Fruit fly (Drosophila melanogaster) whole organism, embryonic: Measurements from ENCODE around the gene Rab9D.

ENCODE experiments used
- Asciz ChIP-seq: fragments of 200-800 bp; sonication (Bioruptor generic); optimal IDR thresholded peaks from 2 replicates; lab custom pipeline; 2017; ENCODE audit warnings: missing biosample characterization, mild to moderate bottlenecking, missing genetic modification characterization, missing genetic modification reagents
- Bdp1 ChIP-seq: fragments of 200-800 bp; sonication (Bioruptor generic); optimal IDR thresholded peaks from 3 replicates; lab custom pipeline; 2016; ENCODE audit warnings: missing biosample characterization, missing genetic modification characterization
- Blimp-1 ChIP-seq: fragments of 200-800 bp; sonication (Bioruptor generic); optimal IDR thresholded peaks from 3 replicates; lab custom pipeline; 2018; ENCODE audit warnings: missing biosample characterization, missing genetic modification characterization, mild to moderate bottlenecking, moderate library complexity, missing genetic modification reagents
- CG10209 ChIP-seq: fragments of 200-800 bp; sonication (Bioruptor generic); optimal IDR thresholded peaks from 3 replicates; lab custom pipeline; 2017; ENCODE audit warnings: missing biosample characterization, mild to moderate bottlenecking, missing genetic modification characterization, missing genetic modification reagents
- CG13287 ChIP-seq: fragments of 200-800 bp; sonication (Bioruptor generic); IDR thresholded peaks from 2 replicates; pipeline ENCODE4 v1.3.6; 2022; ENCODE audit warnings: missing biosample characterization, missing genetic modification characterization; ENCODE audit not compliant: partially characterized antibody
- CG14667 ChIP-seq: fragments of 200-800 bp; sonication (Bioruptor generic); IDR thresholded peaks from 2 replicates; pipeline ENCODE4 v1.3.6; 2022; ENCODE audit warnings: missing biosample characterization, missing genetic modification characterization
- CG15514 ChIP-seq: fragments of 200-800 bp; sonication (Bioruptor generic); optimal IDR thresholded peaks from 3 replicates; lab custom pipeline; 2017; ENCODE audit warnings: missing biosample characterization, missing genetic modification characterization, mild to moderate bottlenecking, moderate library complexity, missing genetic modification reagents
- CG17186 ChIP-seq: fragments of 200-800 bp; sonication (Bioruptor generic); optimal IDR thresholded peaks from 3 replicates; lab custom pipeline; 2017; ENCODE audit warnings: missing biosample characterization, missing genetic modification reagents, missing genetic modification characterization
- CG17612 ChIP-seq: fragments of 200-800 bp; sonication (Bioruptor generic); IDR thresholded peaks from 2 replicates; pipeline ENCODE4 v1.3.6; 2022; ENCODE audit warnings: missing biosample characterization, missing genetic modification characterization
- CG18764 ChIP-seq: fragments of 200-800 bp; sonication (Bioruptor generic); optimal IDR thresholded peaks from 3 replicates; lab custom pipeline; 2016; ENCODE audit warnings: missing biosample characterization, missing genetic modification characterization
- CG2875 ChIP-seq: fragments of 200-800 bp; sonication (Bioruptor generic); optimal IDR thresholded peaks from 2 replicates; lab custom pipeline; 2017; ENCODE audit warnings: missing biosample characterization, mild to moderate bottlenecking, missing genetic modification characterization, missing genetic modification reagents
- CG30020 ChIP-seq: fragments of 200-800 bp; optimal IDR thresholded peaks from 2 replicates; lab custom pipeline; 2019; ENCODE audit warnings: missing biosample characterization, mild to moderate bottlenecking, missing genetic modification characterization, moderate library complexity
- CG32532 ChIP-seq: fragments of 200-800 bp; sonication (Bioruptor generic); IDR thresholded peaks from 2 replicates; pipeline ENCODE4 v1.3.6; 2022; ENCODE audit warnings: missing biosample characterization, missing genetic modification characterization
- CG7271 ChIP-seq: fragments of 200-800 bp; sonication (Bioruptor generic); optimal IDR thresholded peaks from 2 replicates; lab custom pipeline; 2018; ENCODE audit warnings: missing biosample characterization, mild to moderate bottlenecking, missing genetic modification characterization, moderate library complexity
- CG7556 ChIP-seq: fragments of 200-800 bp; sonication (Bioruptor generic); optimal IDR thresholded peaks from 2 replicates; lab custom pipeline; 2017; ENCODE audit warnings: missing biosample characterization, mild to moderate bottlenecking, missing genetic modification characterization
- CG8359 ChIP-seq: fragments of 200-800 bp; sonication (Bioruptor generic); optimal IDR thresholded peaks from 2 replicates; lab custom pipeline; 2017; ENCODE audit warnings: missing biosample characterization, mild to moderate bottlenecking, missing genetic modification characterization, borderline replicate concordance
- CG8478 ChIP-seq: fragments of >200 bp; optimal IDR thresholded peaks from 2 replicates; lab custom pipeline; 2018
- CG9727 ChIP-seq: fragments of 200-800 bp; sonication (Bioruptor generic); optimal IDR thresholded peaks from 3 replicates; lab custom pipeline; 2017; ENCODE audit warnings: missing biosample characterization, mild to moderate bottlenecking, missing genetic modification characterization
- CoRest ChIP-seq: fragments of 200-800 bp; sonication (Bioruptor generic); optimal IDR thresholded peaks from 3 replicates; lab custom pipeline; 2018; ENCODE audit warnings: missing biosample characterization, mild to moderate bottlenecking, missing genetic modification characterization, moderate library complexity
- Ets97D ChIP-seq: fragments of 200-800 bp; sonication (Bioruptor generic); optimal IDR thresholded peaks from 3 replicates; lab custom pipeline; 2016; ENCODE audit warnings: missing biosample characterization, missing genetic modification characterization
- Fer1 ChIP-seq: fragments of 200-800 bp; sonication (Bioruptor generic); optimal IDR thresholded peaks from 2 replicates; lab custom pipeline; 2017; ENCODE audit warnings: missing biosample characterization, mild to moderate bottlenecking, missing genetic modification characterization
- Fer3 ChIP-seq: fragments of 200-800 bp; sonication (Bioruptor generic); optimal IDR thresholded peaks from 2 replicates; lab custom pipeline; 2018; ENCODE audit warnings: missing biosample characterization, mild to moderate bottlenecking, missing genetic modification characterization, moderate library complexity
- Hey ChIP-seq: fragments of 200-800 bp; sonication (Bioruptor generic); optimal IDR thresholded peaks from 3 replicates; lab custom pipeline; 2018; ENCODE audit warnings: missing biosample characterization, mild to moderate bottlenecking, missing genetic modification characterization
- Hmr ChIP-seq: fragments of 200-800 bp; sonication (Bioruptor generic); optimal IDR thresholded peaks from 3 replicates; lab custom pipeline; 2017; ENCODE audit warnings: mild to moderate bottlenecking, missing biosample characterization, missing genetic modification reagents, missing genetic modification characterization
- Hr39 ChIP-seq: fragments of >200 bp; optimal IDR thresholded peaks from 2 replicates; lab custom pipeline; 2017
- Hr51 ChIP-seq, 2 experiments: fragments of 200-800 bp; sonication (Bioruptor generic); optimal IDR thresholded peaks; 2 replicates in 1 of 2; 3 replicates in 1 of 2; lab custom pipeline; 2016 to 2018; ENCODE audit warnings: missing biosample characterization in 2 of 2, missing genetic modification characterization in 2 of 2, mild to moderate bottlenecking in 1 of 2, moderate library complexity in 1 of 2
- Hr78 ChIP-seq, 2 experiments: fragments of 200-800 bp in 1 of 2; fragments of >200 bp in 1 of 2; sonication (Bioruptor generic) in 1 of 2; optimal IDR thresholded peaks; 2 replicates each; lab custom pipeline; 2017 to 2019; ENCODE audit warnings: missing biosample characterization in 2 of 2, missing genetic modification characterization in 2 of 2, mild to moderate bottlenecking in 1 of 2, moderate library complexity in 1 of 2
- Ravus ChIP-seq: fragments of 200-800 bp; sonication (Bioruptor generic); IDR thresholded peaks from 2 replicates; pipeline ENCODE4 v1.3.6; 2022; ENCODE audit warnings: missing biosample characterization, missing genetic modification characterization
- Spps ChIP-seq: fragments of 200-800 bp; sonication (Bioruptor generic); optimal IDR thresholded peaks from 2 replicates; lab custom pipeline; 2018; ENCODE audit warnings: missing biosample characterization, mild to moderate bottlenecking, missing genetic modification characterization
- TFAM ChIP-seq: fragments of 200-800 bp; sonication (Bioruptor generic); optimal IDR thresholded peaks from 2 replicates; lab custom pipeline; 2017; ENCODE audit warnings: missing biosample characterization, missing genetic modification characterization, inconsistent platforms
- bsh ChIP-seq, 2 experiments: fragments of 200-800 bp; sonication (Bioruptor generic); optimal IDR thresholded peaks; 2 replicates each; lab custom pipeline; 2017 to 2018; ENCODE audit warnings: mild to moderate bottlenecking in 2 of 2, missing biosample characterization in 2 of 2, missing genetic modification characterization in 2 of 2, moderate library complexity in 1 of 2
- dmrt11E ChIP-seq: fragments of 200-800 bp; sonication (Bioruptor generic); optimal IDR thresholded peaks from 3 replicates; lab custom pipeline; 2018; ENCODE audit warnings: missing biosample characterization, mild to moderate bottlenecking, missing genetic modification characterization, moderate library complexity
- dmrt99B ChIP-seq: fragments of 200-800 bp; sonication (Bioruptor generic); optimal IDR thresholded peaks from 2 replicates; lab custom pipeline; 2018; ENCODE audit warnings: missing biosample characterization, mild to moderate bottlenecking, missing genetic modification characterization, moderate library complexity
- ewg ChIP-seq: fragments of 200-800 bp; sonication (Bioruptor generic); optimal IDR thresholded peaks from 3 replicates; lab custom pipeline; 2017; ENCODE audit warnings: mild to moderate bottlenecking, missing biosample characterization, missing genetic modification reagents, missing genetic modification characterization
- fd102C ChIP-seq: fragments of 200-800 bp; sonication (Bioruptor generic); optimal IDR thresholded peaks from 2 replicates; lab custom pipeline; 2018; ENCODE audit warnings: missing biosample characterization, mild to moderate bottlenecking, missing genetic modification characterization, moderate library complexity
- grn ChIP-seq: fragments of 200-800 bp; sonication (Bioruptor generic); optimal IDR thresholded peaks from 3 replicates; lab custom pipeline; 2017; ENCODE audit warnings: missing biosample characterization, missing genetic modification characterization
- gsb-n ChIP-seq: fragments of 200-800 bp; sonication (Bioruptor generic); optimal IDR thresholded peaks from 3 replicates; lab custom pipeline; 2018; ENCODE audit warnings: missing biosample characterization, mild to moderate bottlenecking, missing genetic modification characterization
- her ChIP-seq: fragments of 200-800 bp; sonication (Bioruptor generic); optimal IDR thresholded peaks from 2 replicates; lab custom pipeline; 2016; ENCODE audit warnings: missing biosample characterization, missing genetic modification characterization
- ind ChIP-seq: fragments of 200-800 bp; sonication (Bioruptor generic); optimal IDR thresholded peaks from 3 replicates; lab custom pipeline; 2016; ENCODE audit warnings: missing biosample characterization, missing genetic modification characterization
- jumu ChIP-seq: fragments of 200-800 bp; sonication (Bioruptor generic); optimal IDR thresholded peaks from 3 replicates; lab custom pipeline; 2016; ENCODE audit warnings: missing biosample characterization, missing genetic modification characterization
- lbe ChIP-seq: fragments of 200-800 bp; sonication (Bioruptor generic); optimal IDR thresholded peaks from 2 replicates; lab custom pipeline; 2016; ENCODE audit warnings: missing biosample characterization, mild to moderate bottlenecking, missing genetic modification characterization
- odd ChIP-seq: fragments of 200-800 bp; sonication (Bioruptor generic); optimal IDR thresholded peaks from 2 replicates; lab custom pipeline; 2017; ENCODE audit warnings: missing biosample characterization, mild to moderate bottlenecking, missing genetic modification characterization
- onecut ChIP-seq: fragments of 200-800 bp; sonication (Bioruptor generic); IDR thresholded peaks from 2 replicates; pipeline ENCODE4 v1.3.6; 2022; ENCODE audit warnings: missing biosample characterization, missing genetic modification characterization
- org-1 ChIP-seq: fragments of 200-800 bp; sonication (Bioruptor generic); optimal IDR thresholded peaks from 2 replicates; lab custom pipeline; 2017; ENCODE audit warnings: missing biosample characterization, missing genetic modification characterization
- pb ChIP-seq: fragments of 200-800 bp; sonication (Bioruptor generic); optimal IDR thresholded peaks from 3 replicates; lab custom pipeline; 2016; ENCODE audit warnings: missing biosample characterization, missing genetic modification characterization
- pum ChIP-seq: fragments of 200-800 bp; sonication (Bioruptor generic); optimal IDR thresholded peaks from 2 replicates; lab custom pipeline; 2016; ENCODE audit warnings: missing biosample characterization, missing genetic modification characterization
- run ChIP-seq: fragments of 200-800 bp; sonication (Bioruptor generic); optimal IDR thresholded peaks from 3 replicates; lab custom pipeline; 2018; ENCODE audit warnings: missing biosample characterization, mild to moderate bottlenecking, missing genetic modification characterization
- slbo ChIP-seq: fragments of 200-800 bp; sonication (Bioruptor generic); IDR thresholded peaks from 2 replicates; pipeline ENCODE4 v1.3.6; 2022; ENCODE audit warnings: missing biosample characterization, missing genetic modification characterization
- sob ChIP-seq: fragments of 200-800 bp; sonication (Bioruptor generic); IDR thresholded peaks from 2 replicates; pipeline ENCODE4 v1.3.6; 2022; ENCODE audit warnings: missing biosample characterization, missing genetic modification characterization
- zfh1 ChIP-seq: fragments of 200-800 bp; sonication (Bioruptor generic); IDR thresholded peaks from 3 replicates; pipeline ENCODE4 v1.3.6; 2022; ENCODE audit warnings: missing biosample characterization, missing genetic modification characterization
- zfh2 ChIP-seq: fragments of 200-800 bp; sonication (Bioruptor generic); optimal IDR thresholded peaks from 2 replicates; lab custom pipeline; 2016; ENCODE audit warnings: missing biosample characterization, missing genetic modification characterization

Gene Rab9D

dm6 chrX:10582064-10582463 lies 6.8 kb upstream of the Rab9D start (continued):
- no peak for TF ChIP-seq Hr78 (GFP tag; optimal IDR thresholded peaks at IDR 0.05; lab: Kevin White, UChicago)
- TF ChIP-seq Hr39 (lab: Kevin White, UChicago): no peak
- TF ChIP-seq Asciz (GFP tag; lab: Kevin White, UChicago): peak; percentile 36
- TF ChIP-seq her (GFP tag; lab: Kevin White, UChicago): no peak
- no peak for TF ChIP-seq Ravus
- TF ChIP-seq CG15514 (GFP tag; lab: Kevin White, UChicago): no peak
- TF ChIP-seq CG17612 (GFP tag; lab: Robert Waterston, UW): no peak
- no peak for TF ChIP-seq ewg (GFP tag; lab: Kevin White, UChicago)
- no peak for TF ChIP-seq zfh1 (GFP tag; lab: Robert Waterston, UW)
- peak; percentile 32 for TF ChIP-seq Blimp-1 (GFP tag; lab: Kevin White, UChicago)
- no peak for TF ChIP-seq lbe (GFP tag; lab: Kevin White, UChicago)
- peak; percentile 2 for TF ChIP-seq CG18764 (GFP tag; lab: Kevin White, UChicago)
- TF ChIP-seq onecut (GFP tag; lab: Robert Waterston, UW): peak; percentile 57; the same call in 1 of the 2 replicates
- no peak for TF ChIP-seq Hey
- peak; percentile 54 for TF ChIP-seq gsb-n (tag; lab: Kevin White, UChicago)
- TF ChIP-seq CG7271 (tag; lab: Kevin White, UChicago): peak; percentile 27
- peak; percentile 14 for TF ChIP-seq dmrt99B (tag; lab: Kevin White, UChicago)
- peak; percentile 29 for TF ChIP-seq Hmr (GFP tag; lab: Kevin White, UChicago)
- TF ChIP-seq slbo: no peak
- no peak for TF ChIP-seq CG14667 (GFP tag; lab: Robert Waterston, UW)
- peak; percentile 19 for TF ChIP-seq Fer1 (GFP tag; lab: Kevin White, UChicago)
- TF ChIP-seq org-1 (GFP tag; lab: Kevin White, UChicago): peak; percentile 41
- TF ChIP-seq grn: peak; percentile 20
- peak; percentile 65 for TF ChIP-seq CG10209 (GFP tag; lab: Kevin White, UChicago)
- peak in 1 of 2 experiments; percentile 49 for TF ChIP-seq bsh (GFP tag; optimal IDR thresholded peaks at IDR 0.05; lab: Kevin White, UChicago)
- peak; percentile 52 for TF ChIP-seq odd (GFP tag; lab: Kevin White, UChicago)
- TF ChIP-seq dmrt11E (tag; lab: Kevin White, UChicago): peak; percentile 67
- TF ChIP-seq CoRest (tag; lab: Kevin White, UChicago): peak; percentile 16
- TF ChIP-seq ind: no peak
- TF ChIP-seq CG17186: no peak
- TF ChIP-seq Ets97D (GFP tag; lab: Kevin White, UChicago): no peak
- no peak for TF ChIP-seq Bdp1 (GFP tag; lab: Kevin White, UChicago)
- peak; percentile 59 for TF ChIP-seq CG8359 (GFP tag; lab: Kevin White, UChicago)
- TF ChIP-seq fd102C (GFP tag; lab: Kevin White, UChicago): peak; percentile 84
- no peak for TF ChIP-seq zfh2 (GFP tag; lab: Kevin White, UChicago)
- no peak for TF ChIP-seq sob
- no peak for TF ChIP-seq pum (GFP tag; lab: Kevin White, UChicago)
- TF ChIP-seq CG32532 (GFP tag; lab: Robert Waterston, UW): no peak
- TF ChIP-seq Fer3 (tag; lab: Kevin White, UChicago): no peak
- no peak for TF ChIP-seq CG13287
- TF ChIP-seq CG8478 (lab: Kevin White, UChicago): no peak
- no peak for TF ChIP-seq pb (GFP tag; lab: Kevin White, UChicago)
- no peak for TF ChIP-seq Spps (tag; lab: Kevin White, UChicago)
- TF ChIP-seq CG9727: peak; percentile 25
- TF ChIP-seq CG2875: peak; percentile 63
- no peak for TF ChIP-seq Hr51 (GFP tag; optimal IDR thresholded peaks at IDR 0.05; lab: Kevin White, UChicago)
- no peak for TF ChIP-seq CG30020 (tag; lab: Kevin White, UChicago)
- peak; percentile 41 for TF ChIP-seq run (tag; lab: Kevin White, UChicago)
- no peak for TF ChIP-seq jumu (GFP tag; lab: Kevin White, UChicago)
- TF ChIP-seq TFAM (GFP tag; lab: Kevin White, UChicago): no peak
- peak; percentile 13 for TF ChIP-seq CG7556 (GFP tag; lab: Kevin White, UChicago)
